Fruit fly (Drosophila melanogaster): ENCODE results near the gene nonC.
A peak's percentile ranks its signal among the peaks of the same experiment; 100 is the strongest.

DNA sequence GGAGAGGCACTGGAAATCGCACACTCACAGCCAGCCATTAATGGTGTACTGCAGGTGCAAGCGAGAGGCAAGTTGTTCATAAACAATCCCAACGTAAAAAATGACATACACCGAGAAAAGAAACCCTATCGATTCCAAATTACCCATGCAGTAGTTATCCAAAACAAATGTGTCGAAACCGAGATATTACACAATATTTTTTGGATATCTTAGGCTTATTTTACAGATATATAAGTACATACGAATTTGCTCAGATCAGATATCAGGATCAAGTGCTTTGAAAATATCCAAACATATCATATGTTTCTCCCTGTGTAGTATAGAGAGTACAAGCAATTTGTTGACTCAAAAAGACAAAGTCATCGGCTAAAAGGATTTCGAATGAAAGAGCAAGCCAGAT, 46.9 kb upstream of the nonC start:
- peak; percentile 81 for TF ChIP-seq vri (GFP tag; optimal IDR thresholded peaks at IDR 0.05)
- no peak for TF ChIP-seq fkh (GFP tag; optimal IDR thresholded peaks at IDR 0.05)
- peak; percentile 89 for TF ChIP-seq CG3919 (GFP tag; optimal IDR thresholded peaks at IDR 0.05)
- TF ChIP-seq topi (GFP tag; optimal IDR thresholded peaks at IDR 0.05) = peak; percentile 93
- peak; percentile 85 for TF ChIP-seq spab (GFP tag; optimal IDR thresholded peaks at IDR 0.05)
- peak; percentile 94 for TF ChIP-seq CG10669 (GFP tag; optimal IDR thresholded peaks at IDR 0.05)
- peak; percentile 86 for TF ChIP-seq Ets21C (GFP tag; optimal IDR thresholded peaks at IDR 0.05)
- TF ChIP-seq CG11294 (GFP tag; IDR thresholded peaks at IDR 0.05) = 0 out of 2 replicates have a peak, but pooled peaks have one; percentile 25
- TF ChIP-seq CG11762 (GFP tag; optimal IDR thresholded peaks at IDR 0.05; ENCODE audit: insufficient read depth) = peak; percentile 87
- peak; percentile 86 for TF ChIP-seq CG32006 (GFP tag; optimal IDR thresholded peaks at IDR 0.05)
- TF ChIP-seq CG31627 (GFP tag; optimal IDR thresholded peaks at IDR 0.05) = peak; percentile 89

Data from whole organism, prepupa.